Worm (Caenorhabditis elegans) whole organism, L4 larva: ENCODE measurements around the gene madf-11.

Experiments used
- Y105C5A.15 ChIP-seq: fragments of 200-800 bp; sonication (Bioruptor generic); IDR thresholded peaks from 2 replicates; pipeline ENCODE4 v1.3.6; 2022; ENCODE audit warnings: missing genetic modification characterization, missing compliant biosample characterization
- Y5F2A.4 ChIP-seq: fragments of 200-800 bp; sonication (Bioruptor generic); optimal IDR thresholded peaks from 2 replicates; lab custom pipeline; 2018; ENCODE audit warnings: mild to moderate bottlenecking, missing genetic modification characterization, missing compliant biosample characterization
- Y75B8A.6 ChIP-seq: fragments of 200-800 bp; sonication (Bioruptor generic); IDR thresholded peaks from 2 replicates; pipeline ENCODE4 v1.3.6; 2022; ENCODE audit warnings: missing genetic modification reagents, missing genetic modification characterization, missing compliant biosample characterization
- arid-1 ChIP-seq: fragments of 200-800 bp; sonication (Bioruptor generic); conservative IDR thresholded peaks from 2 replicates; pipeline ENCODE4 v1.3.6; 2022; ENCODE audit warnings: missing genetic modification reagents, missing genetic modification characterization, missing compliant biosample characterization
- ceh-82 ChIP-seq: sonication (generic microtip); optimal IDR thresholded peaks from 2 replicates; lab custom pipeline; 2017; ENCODE audit warnings: missing biosample characterization, missing genetic modification characterization
- ces-1 ChIP-seq: fragments of 150-350 bp; sonication (generic microtip); optimal IDR thresholded peaks from 4 replicates; lab custom pipeline; 2014; ENCODE audit warnings: missing biosample characterization, missing genetic modification reagents, missing genetic modification characterization
- cey-2 ChIP-seq: sonication (generic microtip); optimal IDR thresholded peaks from 3 replicates; lab custom pipeline; 2017; ENCODE audit warnings: missing genetic modification characterization, mild to moderate bottlenecking, missing compliant biosample characterization, antibody characterized with exemption, borderline replicate concordance; ENCODE audit not compliant: insufficient read depth
- daf-16 ChIP-seq, 3 experiments: sonication (generic microtip); optimal IDR thresholded peaks; 2 replicates each; lab custom pipeline; 2016 to 2017; ENCODE audit warnings: missing genetic modification characterization in 3 of 3, missing genetic modification reagents in 3 of 3, mild to moderate bottlenecking in 2 of 3, missing compliant biosample characterization in 2 of 3, missing biosample characterization in 1 of 3, moderate library complexity in 1 of 3
- daf-19 ChIP-seq: fragments of 200-800 bp; sonication (Bioruptor generic); conservative IDR thresholded peaks from 2 replicates; pipeline ENCODE4 v1.3.6; 2022; ENCODE audit warnings: missing genetic modification characterization, missing compliant biosample characterization
- dmd-9 ChIP-seq: fragments of 200-800 bp; sonication (Bioruptor generic); IDR thresholded peaks from 2 replicates; pipeline ENCODE4 v1.3.6; 2022; ENCODE audit warnings: missing genetic modification reagents, missing genetic modification characterization, missing compliant biosample characterization
- dve-1 ChIP-seq: sonication (generic microtip); optimal IDR thresholded peaks from 2 replicates; lab custom pipeline; 2017; ENCODE audit warnings: antibody characterized with exemption, mild to moderate bottlenecking, missing genetic modification characterization, missing compliant biosample characterization; ENCODE audit not compliant: insufficient read depth
- egl-27 ChIP-seq: sonication (generic microtip); optimal IDR thresholded peaks from 3 replicates; lab custom pipeline; 2017; ENCODE audit warnings: missing biosample characterization, missing genetic modification reagents, missing genetic modification characterization
- egl-43 ChIP-seq: fragments of 200-800 bp; sonication (Bioruptor generic); IDR thresholded peaks from 2 replicates; pipeline ENCODE4 v1.3.6; 2022; ENCODE audit warnings: missing genetic modification reagents, missing genetic modification characterization, missing compliant biosample characterization
- hlh-11 ChIP-seq: fragments of 200-800 bp; sonication (Bioruptor generic); optimal IDR thresholded peaks from 2 replicates; lab custom pipeline; 2018; ENCODE audit warnings: mild to moderate bottlenecking, missing genetic modification characterization, missing compliant biosample characterization
- hlh-30 ChIP-seq: sonication (generic microtip); optimal IDR thresholded peaks from 2 replicates; lab custom pipeline; 2017; ENCODE audit warnings: antibody characterized with exemption, mild to moderate bottlenecking, missing genetic modification characterization, missing compliant biosample characterization; ENCODE audit not compliant: insufficient read depth
- jun-1 ChIP-seq: fragments of 150-350 bp; optimal IDR thresholded peaks from 2 replicates; lab custom pipeline; 2014; ENCODE audit warnings: missing biosample characterization, missing genetic modification reagents, missing genetic modification characterization
- lim-7 ChIP-seq: fragments of 200-800 bp; sonication (Bioruptor generic); IDR thresholded peaks from 2 replicates; pipeline ENCODE4 v1.3.6; 2022; ENCODE audit warnings: missing genetic modification characterization, missing compliant biosample characterization
- lin-1 ChIP-seq: fragments of 200-800 bp; sonication (Bioruptor generic); IDR thresholded peaks from 2 replicates; pipeline ENCODE4 v1.3.6; 2022; ENCODE audit warnings: missing genetic modification reagents, missing genetic modification characterization, missing compliant biosample characterization
- lin-15B ChIP-seq: fragments of 150-350 bp; sonication (generic microtip); optimal IDR thresholded peaks from 3 replicates; lab custom pipeline; 2014; ENCODE audit warnings: missing biosample characterization, missing genetic modification characterization
- lsy-2 ChIP-seq, 2 experiments: fragments of 150-350 bp in 1 of 2; sonication (generic microtip) in 1 of 2; optimal IDR thresholded peaks; 2 replicates each; lab custom pipeline; 2014 to 2017; ENCODE audit warnings: missing biosample characterization in 2 of 2, missing genetic modification characterization in 2 of 2
- mdl-1 ChIP-seq, 2 experiments: fragments of 150-350 bp in 1 of 2; sonication (generic microtip) in 1 of 2; optimal IDR thresholded peaks; 2 replicates each; lab custom pipeline; 2014 to 2017; ENCODE audit warnings: missing biosample characterization in 2 of 2, missing genetic modification characterization in 2 of 2
- mdt-29 ChIP-seq: fragments of 200-800 bp; sonication (Bioruptor generic); IDR thresholded peaks from 2 replicates; pipeline ENCODE4 v1.3.6; 2022; ENCODE audit warnings: missing genetic modification reagents, missing genetic modification characterization, missing compliant biosample characterization
- mep-1 ChIP-seq: fragments of 150-350 bp; sonication (generic microtip); optimal IDR thresholded peaks from 3 replicates; lab custom pipeline; 2014; ENCODE audit warnings: missing biosample characterization, missing genetic modification characterization
- nhr-102 ChIP-seq: sonication (generic microtip); optimal IDR thresholded peaks from 2 replicates; lab custom pipeline; 2016; ENCODE audit warnings: mild to moderate bottlenecking, missing genetic modification characterization, moderate library complexity, missing compliant biosample characterization
- nhr-11 ChIP-seq: fragments of 150-350 bp; optimal IDR thresholded peaks from 2 replicates; lab custom pipeline; 2014; ENCODE audit warnings: missing biosample characterization, missing genetic modification characterization
- nhr-237 ChIP-seq: sonication (generic microtip); optimal IDR thresholded peaks from 2 replicates; lab custom pipeline; 2017; ENCODE audit warnings: missing biosample characterization, missing genetic modification characterization
- nhr-41 ChIP-seq: fragments of 200-800 bp; sonication (Bioruptor generic); IDR thresholded peaks from 2 replicates; pipeline ENCODE4 v1.3.6; 2022; ENCODE audit warnings: missing genetic modification reagents, missing genetic modification characterization, missing compliant biosample characterization
- nhr-42 ChIP-seq: fragments of 200-800 bp; sonication (Bioruptor generic); IDR thresholded peaks from 2 replicates; pipeline ENCODE4 v1.3.6; 2022; ENCODE audit warnings: missing genetic modification characterization, missing compliant biosample characterization
- nhr-6 ChIP-seq: fragments of 150-350 bp; optimal IDR thresholded peaks from 2 replicates; lab custom pipeline; 2014; ENCODE audit warnings: missing biosample characterization, missing genetic modification characterization
- php-3 ChIP-seq: fragments of 200-800 bp; sonication (Bioruptor generic); IDR thresholded peaks from 2 replicates; pipeline ENCODE4 v1.3.6; 2022; ENCODE audit warnings: missing genetic modification reagents, missing genetic modification characterization, missing compliant biosample characterization
- pqm-1 ChIP-seq: sonication (generic microtip); optimal IDR thresholded peaks from 2 replicates; lab custom pipeline; 2017; ENCODE audit warnings: missing biosample characterization, missing genetic modification characterization
- rbr-2 ChIP-seq: sonication (generic microtip); optimal IDR thresholded peaks from 2 replicates; lab custom pipeline; 2016; ENCODE audit warnings: missing genotype, missing genetic modification characterization, missing compliant biosample characterization
- sdz-12 ChIP-seq: fragments of 200-800 bp; sonication (Bioruptor generic); optimal IDR thresholded peaks from 2 replicates; lab custom pipeline; 2018; ENCODE audit warnings: mild to moderate bottlenecking, missing genetic modification characterization, missing compliant biosample characterization
- skn-1 ChIP-seq: fragments of 150-350 bp; optimal IDR thresholded peaks from 2 replicates; lab custom pipeline; 2014; ENCODE audit warnings: missing biosample characterization, missing genetic modification characterization
- snpc-4 ChIP-seq: fragments of 150-350 bp; optimal IDR thresholded peaks from 2 replicates; lab custom pipeline; 2014; ENCODE audit warnings: missing biosample characterization, missing genetic modification characterization
- tra-1 ChIP-seq: fragments of 200-800 bp; sonication (Bioruptor generic); IDR thresholded peaks from 2 replicates; pipeline ENCODE4 v1.3.6; 2022; ENCODE audit warnings: missing genetic modification reagents, missing genetic modification characterization, missing compliant biosample characterization
- unc-130 ChIP-seq: sonication (generic microtip); optimal IDR thresholded peaks from 2 replicates; lab custom pipeline; 2016; ENCODE audit warnings: missing genetic modification reagents, missing genetic modification characterization, missing compliant biosample characterization
- unc-39 ChIP-seq: sonication (generic microtip); optimal IDR thresholded peaks from 2 replicates; lab custom pipeline; 2017; ENCODE audit warnings: missing biosample characterization, missing genetic modification characterization
- zag-1 ChIP-seq: fragments of 150-350 bp; optimal IDR thresholded peaks from 2 replicates; lab custom pipeline; 2014; ENCODE audit warnings: missing biosample characterization, missing genetic modification characterization
- zfp-2 ChIP-seq: sonication (generic microtip); optimal IDR thresholded peaks from 2 replicates; lab custom pipeline; 2016; ENCODE audit warnings: mild to moderate bottlenecking, missing genetic modification characterization, missing compliant biosample characterization
- zip-11 ChIP-seq: fragments of 200-800 bp; sonication (Bioruptor generic); IDR thresholded peaks from 2 replicates; pipeline ENCODE4 v1.3.6; 2022; ENCODE audit warnings: missing genetic modification characterization, missing compliant biosample characterization

The madf-11 gene

DNA sequence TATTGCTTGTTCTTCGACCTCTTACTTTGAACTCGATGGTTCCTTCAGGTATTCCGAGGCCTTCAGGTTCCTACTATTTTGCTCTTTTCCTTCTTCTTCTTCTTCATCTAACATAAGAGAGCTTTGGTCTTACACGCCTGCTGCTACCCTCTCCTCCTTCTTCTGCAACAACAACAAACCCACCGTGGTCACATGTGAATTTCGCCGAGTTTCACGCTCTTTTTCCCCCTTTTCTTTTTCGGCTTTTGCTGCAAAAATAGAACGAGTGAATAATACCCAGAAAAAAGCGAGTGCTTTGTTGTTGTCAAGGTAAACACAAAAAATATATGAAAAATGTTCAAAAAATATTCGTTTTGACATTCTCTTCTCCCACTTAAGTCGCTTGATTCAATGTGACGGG lies 20.1 kb upstream of the madf-11 start:
- no peak for TF ChIP-seq lin-15B (tag; lab: Kevin White, UChicago)
- peak; percentile 49 for TF ChIP-seq nhr-11 (tag; lab: Kevin White, UChicago)
- TF ChIP-seq egl-27 = no peak
- no peak for TF ChIP-seq dve-1 (tag; lab: Kevin White, UChicago)
- no peak for TF ChIP-seq pqm-1 (tag; lab: Kevin White, UChicago)
- peak; percentile 74 for TF ChIP-seq hlh-30
- TF ChIP-seq nhr-102 (tag; lab: Kevin White, UChicago) = no peak
- no peak for TF ChIP-seq lim-7
- peak in 1 of 2 experiments; percentile 58 for TF ChIP-seq mdl-1 (tag; optimal IDR thresholded peaks at IDR 0.05; lab: Kevin White, UChicago)
- TF ChIP-seq skn-1 (tag; lab: Kevin White, UChicago) = no peak
- TF ChIP-seq zag-1 (tag; lab: Kevin White, UChicago) = no peak
- TF ChIP-seq nhr-6 (tag; lab: Kevin White, UChicago) = no peak
- TF ChIP-seq nhr-41 (GFP tag; lab: Robert Waterston, UW) = no peak
- TF ChIP-seq Y105C5A.15 (GFP tag; lab: Robert Waterston, UW) = no peak
- TF ChIP-seq unc-130 (GFP tag; lab: Kevin White, UChicago) = no peak
- no peak for TF ChIP-seq ceh-82 (tag; lab: Kevin White, UChicago)
- no peak for TF ChIP-seq daf-19 (GFP tag; lab: Robert Waterston, UW)
- no peak for TF ChIP-seq sdz-12 (GFP tag; lab: Kevin White, UChicago)
- TF ChIP-seq hlh-11 (tag; lab: Kevin White, UChicago) = peak; percentile 28
- TF ChIP-seq jun-1 (tag; lab: Kevin White, UChicago) = no peak
- no peak for TF ChIP-seq zfp-2 (tag; lab: Kevin White, UChicago)
- no peak for TF ChIP-seq daf-16 (GFP tag; optimal IDR thresholded peaks at IDR 0.05; lab: Kevin White, UChicago)
- peak; percentile 4 for TF ChIP-seq daf-16 (tag; optimal IDR thresholded peaks at IDR 0.05; lab: Kevin White, UChicago)
- TF ChIP-seq tra-1 (GFP tag; lab: Robert Waterston, UW) = no peak
- no peak for TF ChIP-seq mep-1 (tag; lab: Kevin White, UChicago)
- no peak for TF ChIP-seq unc-39 (tag; lab: Kevin White, UChicago)
- no peak for TF ChIP-seq nhr-237
- no peak for TF ChIP-seq lin-1 (GFP tag; lab: Robert Waterston, UW)
- TF ChIP-seq Y5F2A.4 (GFP tag; lab: Kevin White, UChicago) = no peak
- TF ChIP-seq dmd-9 = no peak
- no peak for TF ChIP-seq arid-1 (GFP tag; lab: Robert Waterston, UW)
- TF ChIP-seq Y75B8A.6 (GFP tag; lab: Robert Waterston, UW) = no peak
- TF ChIP-seq rbr-2 = no peak
- TF ChIP-seq zip-11 = no peak
- TF ChIP-seq snpc-4 (tag; lab: Kevin White, UChicago) = no peak
- TF ChIP-seq egl-43 (GFP tag; lab: Robert Waterston, UW) = no peak
- peak in 1 of 2 experiments; percentile 39 for TF ChIP-seq lsy-2 (tag; optimal IDR thresholded peaks at IDR 0.05; lab: Kevin White, UChicago)
- TF ChIP-seq ces-1 (GFP tag; lab: Kevin White, UChicago) = no peak
- TF ChIP-seq php-3 (GFP tag; lab: Robert Waterston, UW) = no peak
- no peak for TF ChIP-seq mdt-29 (GFP tag; lab: Robert Waterston, UW)
- TF ChIP-seq nhr-42 = no peak
- no peak for TF ChIP-seq cey-2
